Worm (Caenorhabditis elegans) whole organism, L4 larva: ENCODE measurements around the gene mtch-1.

ENCODE experiments used
- D1046.2 ChIP-seq: fragments of 200-800 bp; sonication (Bioruptor generic); IDR thresholded peaks from 2 replicates; pipeline ENCODE4 v1.3.6; 2022; ENCODE audit warnings: missing genetic modification characterization, missing compliant biosample characterization
- F44E2.7 ChIP-seq: fragments of 200-800 bp; sonication (Bioruptor generic); IDR thresholded peaks from 2 replicates; pipeline ENCODE4 v2.1.2; 2022; ENCODE audit warnings: missing genetic modification characterization, missing compliant biosample characterization
- F49E8.2 ChIP-seq: sonication (generic microtip); optimal IDR thresholded peaks from 2 replicates; lab custom pipeline; 2016; ENCODE audit warnings: missing compliant biosample characterization, mild to moderate bottlenecking, missing genetic modification characterization, borderline replicate concordance
- T20F7.1 ChIP-seq: fragments of 200-800 bp; sonication (Bioruptor generic); optimal IDR thresholded peaks from 2 replicates; lab custom pipeline; 2018; ENCODE audit warnings: mild to moderate bottlenecking, missing genetic modification characterization, missing compliant biosample characterization
- Y105C5A.15 ChIP-seq: fragments of 200-800 bp; sonication (Bioruptor generic); IDR thresholded peaks from 2 replicates; pipeline ENCODE4 v1.3.6; 2022; ENCODE audit warnings: missing genetic modification characterization, missing compliant biosample characterization
- Y48G9A.11 ChIP-seq: fragments of 200-800 bp; sonication (Bioruptor generic); IDR thresholded peaks from 2 replicates; pipeline ENCODE4 v1.3.6; 2022; ENCODE audit warnings: missing genetic modification reagents, missing genetic modification characterization, missing compliant biosample characterization
- Y5F2A.4 ChIP-seq: fragments of 200-800 bp; sonication (Bioruptor generic); optimal IDR thresholded peaks from 2 replicates; lab custom pipeline; 2018; ENCODE audit warnings: mild to moderate bottlenecking, missing genetic modification characterization, missing compliant biosample characterization
- ZK337.2 ChIP-seq: fragments of 200-800 bp; sonication (Bioruptor generic); IDR thresholded peaks from 2 replicates; pipeline ENCODE4 v1.3.6; 2022; ENCODE audit warnings: missing genetic modification reagents, missing genetic modification characterization, missing compliant biosample characterization
- attf-4 ChIP-seq: sonication (generic microtip); optimal IDR thresholded peaks from 3 replicates; lab custom pipeline; 2017; ENCODE audit warnings: missing biosample characterization, missing genetic modification characterization
- ceh-20 ChIP-seq: fragments of 200-800 bp; sonication (Bioruptor generic); IDR thresholded peaks from 2 replicates; pipeline ENCODE4 v1.3.6; 2022; ENCODE audit warnings: missing genetic modification reagents, missing genetic modification characterization, missing compliant biosample characterization
- ceh-62 ChIP-seq: sonication (generic microtip); optimal IDR thresholded peaks from 2 replicates; lab custom pipeline; 2017; ENCODE audit warnings: missing biosample characterization, missing genetic modification characterization
- ces-1 ChIP-seq: fragments of 150-350 bp; sonication (generic microtip); optimal IDR thresholded peaks from 4 replicates; lab custom pipeline; 2014; ENCODE audit warnings: missing biosample characterization, missing genetic modification reagents, missing genetic modification characterization
- ctbp-1 ChIP-seq: fragments of 200-800 bp; sonication (Bioruptor generic); IDR thresholded peaks from 2 replicates; pipeline ENCODE4 v1.3.6; 2022; ENCODE audit warnings: missing genetic modification reagents, missing genetic modification characterization, missing compliant biosample characterization
- daf-16 ChIP-seq, 3 experiments: sonication (generic microtip); optimal IDR thresholded peaks; 2 replicates each; lab custom pipeline; 2016 to 2017; ENCODE audit warnings: missing genetic modification characterization in 3 of 3, missing genetic modification reagents in 3 of 3, mild to moderate bottlenecking in 2 of 3, missing compliant biosample characterization in 2 of 3, missing biosample characterization in 1 of 3, moderate library complexity in 1 of 3
- dmd-6 ChIP-seq: fragments of 200-800 bp; sonication (Bioruptor generic); IDR thresholded peaks from 2 replicates; pipeline ENCODE4 v1.3.6; 2022; ENCODE audit warnings: missing genetic modification reagents, missing genetic modification characterization, missing compliant biosample characterization
- dmd-9 ChIP-seq: fragments of 200-800 bp; sonication (Bioruptor generic); IDR thresholded peaks from 2 replicates; pipeline ENCODE4 v1.3.6; 2022; ENCODE audit warnings: missing genetic modification reagents, missing genetic modification characterization, missing compliant biosample characterization
- duxl-1 ChIP-seq: sonication (generic microtip); optimal IDR thresholded peaks from 2 replicates; lab custom pipeline; 2016; ENCODE audit warnings: mild to moderate bottlenecking, missing genetic modification characterization, moderate library complexity, missing compliant biosample characterization; ENCODE audit not compliant: poor library complexity
- dve-1 ChIP-seq: sonication (generic microtip); optimal IDR thresholded peaks from 2 replicates; lab custom pipeline; 2017; ENCODE audit warnings: antibody characterized with exemption, mild to moderate bottlenecking, missing genetic modification characterization, missing compliant biosample characterization; ENCODE audit not compliant: insufficient read depth
- egl-27 ChIP-seq: sonication (generic microtip); optimal IDR thresholded peaks from 3 replicates; lab custom pipeline; 2017; ENCODE audit warnings: missing biosample characterization, missing genetic modification reagents, missing genetic modification characterization
- fkh-10 ChIP-seq: fragments of 150-350 bp; optimal IDR thresholded peaks from 2 replicates; lab custom pipeline; 2014; ENCODE audit warnings: missing biosample characterization, missing genetic modification reagents, missing genetic modification characterization
- gei-8 ChIP-seq: fragments of 200-800 bp; sonication (Bioruptor generic); optimal IDR thresholded peaks from 2 replicates; lab custom pipeline; 2018; ENCODE audit warnings: mild to moderate bottlenecking, missing genetic modification characterization, missing compliant biosample characterization
- hlh-30 ChIP-seq: sonication (generic microtip); optimal IDR thresholded peaks from 2 replicates; lab custom pipeline; 2017; ENCODE audit warnings: antibody characterized with exemption, mild to moderate bottlenecking, missing genetic modification characterization, missing compliant biosample characterization; ENCODE audit not compliant: insufficient read depth
- hmg-1.1 ChIP-seq: fragments of 200-800 bp; sonication (Bioruptor generic); IDR thresholded peaks from 2 replicates; pipeline ENCODE4 v1.3.6; 2022; ENCODE audit warnings: missing genetic modification reagents, missing genetic modification characterization, missing compliant biosample characterization
- jun-1 ChIP-seq: fragments of 150-350 bp; optimal IDR thresholded peaks from 2 replicates; lab custom pipeline; 2014; ENCODE audit warnings: missing biosample characterization, missing genetic modification reagents, missing genetic modification characterization
- lin-29 ChIP-seq: fragments of 200-800 bp; sonication (Bioruptor generic); IDR thresholded peaks from 2 replicates; pipeline ENCODE4 v1.3.6; 2022; ENCODE audit warnings: missing genetic modification reagents, missing genetic modification characterization, missing compliant biosample characterization
- lin-38 ChIP-seq: fragments of 200-800 bp; sonication (Bioruptor generic); IDR thresholded peaks from 2 replicates; pipeline ENCODE4 v1.3.6; 2022; ENCODE audit warnings: missing genetic modification reagents, missing genetic modification characterization, missing compliant biosample characterization
- mdl-1 ChIP-seq, 2 experiments: fragments of 150-350 bp in 1 of 2; sonication (generic microtip) in 1 of 2; optimal IDR thresholded peaks; 2 replicates each; lab custom pipeline; 2014 to 2017; ENCODE audit warnings: missing biosample characterization in 2 of 2, missing genetic modification characterization in 2 of 2
- mdt-29 ChIP-seq: fragments of 200-800 bp; sonication (Bioruptor generic); IDR thresholded peaks from 2 replicates; pipeline ENCODE4 v1.3.6; 2022; ENCODE audit warnings: missing genetic modification reagents, missing genetic modification characterization, missing compliant biosample characterization
- mep-1 ChIP-seq: fragments of 150-350 bp; sonication (generic microtip); optimal IDR thresholded peaks from 3 replicates; lab custom pipeline; 2014; ENCODE audit warnings: missing biosample characterization, missing genetic modification characterization
- mes-2 ChIP-seq: sonication (generic microtip); optimal IDR thresholded peaks from 2 replicates; lab custom pipeline; 2016; ENCODE audit warnings: missing genotype, mild to moderate bottlenecking, missing genetic modification characterization, missing compliant biosample characterization; ENCODE audit not compliant: poor library complexity, severe bottlenecking
- mxl-2 ChIP-seq: fragments of 200-800 bp; sonication (Bioruptor generic); conservative IDR thresholded peaks from 2 replicates; pipeline ENCODE4 v1.3.6; 2022; ENCODE audit warnings: missing genetic modification reagents, missing genetic modification characterization, missing compliant biosample characterization
- mxl-3 ChIP-seq: fragments of 200-800 bp; sonication (Bioruptor generic); optimal IDR thresholded peaks from 2 replicates; lab custom pipeline; 2018; ENCODE audit warnings: mild to moderate bottlenecking, missing genetic modification characterization, missing compliant biosample characterization
- nhr-111 ChIP-seq: fragments of 200-800 bp; sonication (Bioruptor generic); optimal IDR thresholded peaks from 2 replicates; lab custom pipeline; 2018; ENCODE audit warnings: mild to moderate bottlenecking, missing genetic modification characterization, missing compliant biosample characterization
- nhr-42 ChIP-seq: fragments of 200-800 bp; sonication (Bioruptor generic); IDR thresholded peaks from 2 replicates; pipeline ENCODE4 v1.3.6; 2022; ENCODE audit warnings: missing genetic modification characterization, missing compliant biosample characterization
- nhr-48 ChIP-seq: sonication (generic microtip); optimal IDR thresholded peaks from 2 replicates; lab custom pipeline; 2016; ENCODE audit warnings: mild to moderate bottlenecking, missing genetic modification characterization, missing compliant biosample characterization
- pqm-1 ChIP-seq: sonication (generic microtip); optimal IDR thresholded peaks from 2 replicates; lab custom pipeline; 2017; ENCODE audit warnings: missing biosample characterization, missing genetic modification characterization
- saeg-2 ChIP-seq: fragments of 200-800 bp; sonication (Bioruptor generic); IDR thresholded peaks from 2 replicates; pipeline ENCODE4 v1.3.6; 2022; ENCODE audit warnings: missing genetic modification reagents, missing genetic modification characterization, missing compliant biosample characterization
- sdz-12 ChIP-seq: fragments of 200-800 bp; sonication (Bioruptor generic); optimal IDR thresholded peaks from 2 replicates; lab custom pipeline; 2018; ENCODE audit warnings: mild to moderate bottlenecking, missing genetic modification characterization, missing compliant biosample characterization
- set-16 ChIP-seq: fragments of 200-800 bp; sonication (Bioruptor generic); IDR thresholded peaks from 2 replicates; pipeline ENCODE4 v1.3.6; 2022; ENCODE audit warnings: missing genetic modification reagents, missing genetic modification characterization, missing compliant biosample characterization
- tag-97 ChIP-seq: fragments of 200-800 bp; sonication (Bioruptor generic); IDR thresholded peaks from 2 replicates; pipeline ENCODE4 v1.3.6; 2022; ENCODE audit warnings: missing genetic modification characterization, missing compliant biosample characterization
- unc-130 ChIP-seq: sonication (generic microtip); optimal IDR thresholded peaks from 2 replicates; lab custom pipeline; 2016; ENCODE audit warnings: missing genetic modification reagents, missing genetic modification characterization, missing compliant biosample characterization
- unc-39 ChIP-seq: sonication (generic microtip); optimal IDR thresholded peaks from 2 replicates; lab custom pipeline; 2017; ENCODE audit warnings: missing biosample characterization, missing genetic modification characterization
- zag-1 ChIP-seq: fragments of 150-350 bp; optimal IDR thresholded peaks from 2 replicates; lab custom pipeline; 2014; ENCODE audit warnings: missing biosample characterization, missing genetic modification characterization
- zfp-2 ChIP-seq: sonication (generic microtip); optimal IDR thresholded peaks from 2 replicates; lab custom pipeline; 2016; ENCODE audit warnings: mild to moderate bottlenecking, missing genetic modification characterization, missing compliant biosample characterization
- zfp-3 ChIP-seq: fragments of 200-800 bp; sonication (Bioruptor generic); conservative IDR thresholded peaks from 2 replicates; pipeline ENCODE4 v1.3.6; 2022; ENCODE audit warnings: missing genetic modification reagents, missing genetic modification characterization, missing compliant biosample characterization
- zip-2 ChIP-seq: fragments of 150-350 bp; optimal IDR thresholded peaks from 2 replicates; lab custom pipeline; 2014; ENCODE audit warnings: missing biosample characterization, missing genetic modification characterization
- ztf-11 ChIP-seq: fragments of 150-350 bp; optimal IDR thresholded peaks from 2 replicates; lab custom pipeline; 2014; ENCODE audit warnings: missing biosample characterization, missing genetic modification characterization
- ztf-7 ChIP-seq: fragments of 150-350 bp; optimal IDR thresholded peaks from 2 replicates; lab custom pipeline; 2014; ENCODE audit warnings: missing biosample characterization, missing genetic modification characterization

Gene mtch-1

ce11 chrII:7368761-7369160 lies 5.2 kb downstream of the mtch-1 start, which contains the start of gene F43E2.6:
Gene F43E2.6 (minus strand): TSS chrII:7368861.
- TF ChIP-seq fkh-10, result no peak
- no peak for TF ChIP-seq unc-130 (GFP tag; lab: Kevin White, UChicago)

ce11 chrII:7363990-7364455 lies 9.9 kb downstream of the mtch-1 start, which contains the start of gene msra-1:
Gene msra-1 (minus strand): TSS chrII:7364040.
- TF ChIP-seq F49E8.2 (tag; lab: Kevin White, UChicago), result no peak
- no peak for TF ChIP-seq ztf-11
- TF ChIP-seq mdl-1 (tag; optimal IDR thresholded peaks at IDR 0.05; lab: Kevin White, UChicago), result peak in 1 of 2 experiments; percentile 66
- peak; percentile 30; the same call in 1 of the 2 replicates for TF ChIP-seq hmg-1.1 (GFP tag; lab: Robert Waterston, UW)
- no peak for TF ChIP-seq D1046.2 (GFP tag; lab: Robert Waterston, UW)
- no peak for TF ChIP-seq Y105C5A.15 (GFP tag; lab: Robert Waterston, UW)
- no peak for TF ChIP-seq zfp-3 (GFP tag; lab: Robert Waterston, UW)
- no peak for TF ChIP-seq ceh-62 (tag; lab: Kevin White, UChicago)
- TF ChIP-seq mes-2 (tag; lab: Kevin White, UChicago), result peak; percentile 68
- TF ChIP-seq T20F7.1 (GFP tag; lab: Kevin White, UChicago), result peak; percentile 54
- TF ChIP-seq gei-8, result no peak
- TF ChIP-seq ZK337.2 (GFP tag; lab: Robert Waterston, UW), result no peak
- TF ChIP-seq sdz-12 (GFP tag; lab: Kevin White, UChicago), result no peak
- no peak for TF ChIP-seq unc-39 (tag; lab: Kevin White, UChicago)
- no peak for TF ChIP-seq attf-4 (tag; lab: Kevin White, UChicago)
- TF ChIP-seq mdt-29, result no peak
- TF ChIP-seq set-16 (GFP tag; lab: Robert Waterston, UW), result no peak
- no peak for TF ChIP-seq ceh-20 (GFP tag; lab: Robert Waterston, UW)
- TF ChIP-seq Y48G9A.11 (GFP tag; lab: Robert Waterston, UW), result no peak
- TF ChIP-seq dmd-9, result no peak
- TF ChIP-seq zip-2, result no peak
- peak; percentile 85 for TF ChIP-seq dmd-6 (GFP tag; lab: Robert Waterston, UW)
- TF ChIP-seq tag-97 (GFP tag; lab: Robert Waterston, UW), result no peak
- no peak for TF ChIP-seq saeg-2
- no peak for TF ChIP-seq zag-1 (tag; lab: Kevin White, UChicago)
- no peak for TF ChIP-seq nhr-42 (GFP tag; lab: Robert Waterston, UW)
- no peak for TF ChIP-seq lin-29 (GFP tag; lab: Robert Waterston, UW)
- TF ChIP-seq lin-38 (GFP tag; lab: Robert Waterston, UW), result no peak
- TF ChIP-seq jun-1 (tag; lab: Kevin White, UChicago), result no peak
- peak; percentile 1 for TF ChIP-seq ztf-7 (tag; lab: Kevin White, UChicago)
- TF ChIP-seq egl-27 (tag; lab: Kevin White, UChicago), result no peak
- peak; percentile 62 for TF ChIP-seq mep-1 (tag; lab: Kevin White, UChicago)
- TF ChIP-seq zfp-2 (tag; lab: Kevin White, UChicago), result no peak
- peak; percentile 56 for TF ChIP-seq hlh-30 (tag; lab: Kevin White, UChicago)
- peak; percentile 78 for TF ChIP-seq dve-1 (tag; lab: Kevin White, UChicago)
- no peak for TF ChIP-seq nhr-111 (GFP tag; lab: Kevin White, UChicago)
- no peak for TF ChIP-seq F44E2.7 (GFP tag; lab: Robert Waterston, UW)
- TF ChIP-seq pqm-1, result peak; percentile 20
- TF ChIP-seq nhr-48 (tag; lab: Kevin White, UChicago), result peak; percentile 59
- TF ChIP-seq fkh-10, result no peak
- TF ChIP-seq duxl-1 (tag; lab: Kevin White, UChicago), result no peak
- TF ChIP-seq ces-1 (GFP tag; lab: Kevin White, UChicago), result no peak
- no peak for TF ChIP-seq ctbp-1
- no peak for TF ChIP-seq daf-16 (GFP tag; optimal IDR thresholded peaks at IDR 0.05; lab: Kevin White, UChicago)
- TF ChIP-seq daf-16 (tag; optimal IDR thresholded peaks at IDR 0.05; lab: Kevin White, UChicago), result peak; percentile 74
- no peak for TF ChIP-seq mxl-2 (GFP tag; lab: Robert Waterston, UW)
- no peak for TF ChIP-seq Y5F2A.4 (GFP tag; lab: Kevin White, UChicago)
- peak; percentile 81 for TF ChIP-seq mxl-3 (GFP tag; lab: Kevin White, UChicago)
